Worm (Caenorhabditis elegans) whole organism, mixed stage, embryonic: ENCODE results near the gene ZK355.2.

ENCODE experiments used
- M03D4.4 ChIP-seq: sonication (generic microtip); optimal IDR thresholded peaks from 2 replicates; lab custom pipeline; 2017; ENCODE audit warnings: mild to moderate bottlenecking, missing genetic modification characterization, missing compliant biosample characterization
- bed-3 ChIP-seq: fragments of 200-800 bp; sonication (Bioruptor generic); optimal IDR thresholded peaks from 3 replicates; lab custom pipeline; 2018; ENCODE audit warnings: mild to moderate bottlenecking, missing genetic modification characterization, moderate library complexity, missing compliant biosample characterization
- blmp-1 ChIP-seq: fragments of 150-350 bp; optimal IDR thresholded peaks from 2 replicates; lab custom pipeline; 2014; ENCODE audit warnings: missing biosample characterization, missing genetic modification characterization
- ceh-39 ChIP-seq: fragments of 150-350 bp; optimal IDR thresholded peaks from 2 replicates; lab custom pipeline; 2014; ENCODE audit warnings: missing biosample characterization, missing genetic modification characterization
- ceh-43 ChIP-seq: fragments of 200-800 bp; sonication (Bioruptor generic); optimal IDR thresholded peaks from 2 replicates; lab custom pipeline; 2018; ENCODE audit warnings: mild to moderate bottlenecking, missing genetic modification characterization, moderate library complexity, missing compliant biosample characterization
- ceh-83 ChIP-seq: fragments of 200-800 bp; sonication (Bioruptor generic); optimal IDR thresholded peaks from 2 replicates; lab custom pipeline; 2018; ENCODE audit warnings: mild to moderate bottlenecking, missing genetic modification characterization, missing compliant biosample characterization
- ces-1 ChIP-seq: fragments of 150-350 bp; optimal IDR thresholded peaks from 2 replicates; lab custom pipeline; 2014; ENCODE audit warnings: missing biosample characterization, missing genetic modification reagents, missing genetic modification characterization
- cnd-1 ChIP-seq: fragments of 200-800 bp; sonication (Bioruptor generic); optimal IDR thresholded peaks from 2 replicates; lab custom pipeline; 2018; ENCODE audit warnings: mild to moderate bottlenecking, missing genetic modification characterization, missing compliant biosample characterization
- drap-1 ChIP-seq: fragments of 200-800 bp; sonication (Bioruptor generic); optimal IDR thresholded peaks from 3 replicates; lab custom pipeline; 2018; ENCODE audit warnings: mild to moderate bottlenecking, missing genetic modification characterization, missing compliant biosample characterization
- elt-1 ChIP-seq: sonication (generic microtip); optimal IDR thresholded peaks from 2 replicates; lab custom pipeline; 2017; ENCODE audit warnings: missing genetic modification characterization, mild to moderate bottlenecking, missing compliant biosample characterization, antibody characterized with exemption, moderate library complexity, borderline replicate concordance; ENCODE audit not compliant: insufficient read depth
- elt-3 ChIP-seq: fragments of 150-350 bp; optimal IDR thresholded peaks from 2 replicates; lab custom pipeline; 2014; ENCODE audit warnings: missing biosample characterization, missing genetic modification characterization
- flh-1 ChIP-seq: fragments of 200-800 bp; sonication (Bioruptor generic); optimal IDR thresholded peaks from 2 replicates; lab custom pipeline; 2018; ENCODE audit warnings: mild to moderate bottlenecking, missing genetic modification characterization, moderate library complexity, missing compliant biosample characterization
- ham-2 ChIP-seq: fragments of 200-800 bp; sonication (Bioruptor generic); optimal IDR thresholded peaks from 2 replicates; lab custom pipeline; 2018; ENCODE audit warnings: mild to moderate bottlenecking, missing genetic modification characterization, missing compliant biosample characterization
- hlh-1 ChIP-seq: fragments of 150-350 bp; optimal IDR thresholded peaks from 2 replicates; lab custom pipeline; 2014; ENCODE audit warnings: missing biosample characterization, missing genetic modification reagents, missing genetic modification characterization
- lin-13 ChIP-seq: fragments of 150-350 bp; optimal IDR thresholded peaks from 2 replicates; lab custom pipeline; 2014; ENCODE audit warnings: missing biosample characterization, missing genetic modification characterization
- lin-32 ChIP-seq: fragments of 200-800 bp; sonication (Bioruptor generic); optimal IDR thresholded peaks from 2 replicates; lab custom pipeline; 2018; ENCODE audit warnings: mild to moderate bottlenecking, missing genetic modification characterization, missing compliant biosample characterization
- lsy-2 ChIP-seq: fragments of 150-350 bp; optimal IDR thresholded peaks from 2 replicates; lab custom pipeline; 2014; ENCODE audit warnings: missing biosample characterization, missing genetic modification characterization
- mab-5 ChIP-seq: fragments of 150-350 bp; optimal IDR thresholded peaks from 2 replicates; lab custom pipeline; 2014; ENCODE audit warnings: missing biosample characterization, missing genetic modification characterization
- mep-1 ChIP-seq: fragments of 150-350 bp; optimal IDR thresholded peaks from 2 replicates; lab custom pipeline; 2017; ENCODE audit warnings: missing biosample characterization, missing genetic modification reagents, missing genetic modification characterization, inconsistent platforms
- mls-2 ChIP-seq: sonication (generic microtip); optimal IDR thresholded peaks from 2 replicates; lab custom pipeline; 2016; ENCODE audit warnings: mild to moderate bottlenecking, missing genetic modification characterization, moderate library complexity, missing compliant biosample characterization
- nhr-12 ChIP-seq: fragments of 150-350 bp; optimal IDR thresholded peaks from 2 replicates; lab custom pipeline; 2014; ENCODE audit warnings: missing biosample characterization, missing genetic modification characterization
- nhr-2 ChIP-seq: fragments of 150-350 bp; optimal IDR thresholded peaks from 2 replicates; lab custom pipeline; 2014; ENCODE audit warnings: missing biosample characterization, missing genetic modification characterization
- nhr-237 ChIP-seq: fragments of 150-350 bp; optimal IDR thresholded peaks from 2 replicates; lab custom pipeline; 2014; ENCODE audit warnings: missing biosample characterization, missing genetic modification characterization
- nhr-28 ChIP-seq: fragments of 150-350 bp; optimal IDR thresholded peaks from 2 replicates; lab custom pipeline; 2014; ENCODE audit warnings: missing biosample characterization, missing genetic modification characterization
- nhr-76 ChIP-seq: sonication (generic microtip); optimal IDR thresholded peaks from 2 replicates; lab custom pipeline; 2017; ENCODE audit warnings: missing biosample characterization, missing genetic modification characterization
- pha-4 ChIP-seq: fragments of 150-350 bp; optimal IDR thresholded peaks from 2 replicates; lab custom pipeline; 2018; ENCODE audit warnings: missing biosample characterization, missing genetic modification reagents, missing genetic modification characterization
- sem-2 ChIP-seq: fragments of 200-800 bp; sonication (Bioruptor generic); optimal IDR thresholded peaks from 2 replicates; lab custom pipeline; 2018; ENCODE audit warnings: mild to moderate bottlenecking, missing genetic modification characterization, missing compliant biosample characterization
- snpc-4 ChIP-seq: fragments of 150-350 bp; optimal IDR thresholded peaks from 2 replicates; lab custom pipeline; 2014; ENCODE audit warnings: missing biosample characterization, missing genetic modification characterization
- sptf-1 ChIP-seq: sonication (generic microtip); optimal IDR thresholded peaks from 2 replicates; lab custom pipeline; 2017; ENCODE audit warnings: mild to moderate bottlenecking, missing genetic modification characterization, moderate library complexity, missing compliant biosample characterization
- tbx-8 ChIP-seq: fragments of 200-800 bp; sonication (Bioruptor generic); optimal IDR thresholded peaks from 2 replicates; lab custom pipeline; 2018; ENCODE audit warnings: mild to moderate bottlenecking, missing genetic modification characterization, moderate library complexity, missing compliant biosample characterization
- unc-120 ChIP-seq: sonication (generic microtip); optimal IDR thresholded peaks from 2 replicates; lab custom pipeline; 2017; ENCODE audit warnings: missing genetic modification characterization, missing compliant biosample characterization; ENCODE audit not compliant: poor library complexity, severe bottlenecking
- unc-39 ChIP-seq: fragments of 150-350 bp; optimal IDR thresholded peaks from 2 replicates; lab custom pipeline; 2014; ENCODE audit warnings: missing biosample characterization, missing genetic modification characterization
- unc-62 ChIP-seq: fragments of 150-350 bp; optimal IDR thresholded peaks from 2 replicates; lab custom pipeline; 2014; ENCODE audit warnings: missing biosample characterization, missing genetic modification reagents, missing genetic modification characterization
- zip-8 ChIP-seq: fragments of 150-350 bp; optimal IDR thresholded peaks from 2 replicates; lab custom pipeline; 2014; ENCODE audit warnings: missing biosample characterization, missing genetic modification characterization
- ztf-11 ChIP-seq: fragments of 150-350 bp; optimal IDR thresholded peaks from 2 replicates; lab custom pipeline; 2014; ENCODE audit warnings: missing biosample characterization, missing genetic modification characterization

The ZK355.2 gene

ce11 chrII:2973940-2974402 is 50.3 kb downstream of the ZK355.2 start:
- TF ChIP-seq unc-120 (tag; lab: Kevin White, UChicago) (peak; percentile 50), nhr-28 (no peak), bed-3 (GFP tag; lab: Kevin White, UChicago) (peak; percentile 49), nhr-2 (no peak), ceh-83 (GFP tag; lab: Kevin White, UChicago) (no peak), zip-8 (no peak), M03D4.4 (peak; percentile 56), lin-13 (tag; lab: Kevin White, UChicago) (no peak), lin-32 (GFP tag; lab: Kevin White, UChicago) (no peak), mep-1 (peak; percentile 60), unc-39 (tag; lab: Kevin White, UChicago) (no peak), hlh-1 (tag; lab: Kevin White, UChicago) (peak; percentile 26), flh-1 (GFP tag; lab: Kevin White, UChicago) (peak; percentile 15), unc-62 (peak; percentile 51), elt-3 (tag; lab: Kevin White, UChicago) (peak; percentile 74), cnd-1 (tag; lab: Kevin White, UChicago) (no peak), ztf-11 (tag; lab: Kevin White, UChicago) (peak; percentile 54), lsy-2 (tag; lab: Kevin White, UChicago) (peak; percentile 43), sem-2 (GFP tag; lab: Kevin White, UChicago) (no peak), ceh-43 (GFP tag; lab: Kevin White, UChicago) (no peak), blmp-1 (tag; lab: Kevin White, UChicago) (peak; percentile 48), snpc-4 (tag; lab: Kevin White, UChicago) (no peak), ham-2 (GFP tag; lab: Kevin White, UChicago) (peak; percentile 68), elt-1 (no peak), tbx-8 (GFP tag; lab: Kevin White, UChicago) (no peak), sptf-1 (tag; lab: Kevin White, UChicago) (peak; percentile 69), mls-2 (peak; percentile 62), pha-4 (tag; lab: Kevin White, UChicago) (peak; percentile 82), mab-5 (tag; lab: Kevin White, UChicago) (no peak), drap-1 (no peak), nhr-237 (tag; lab: Kevin White, UChicago) (peak; percentile 82), ces-1 (GFP tag; lab: Kevin White, UChicago) (peak; percentile 83), nhr-76 (tag; lab: Kevin White, UChicago) (no peak), nhr-12 (tag; lab: Kevin White, UChicago) (no peak), ceh-39 (tag; lab: Kevin White, UChicago) (no peak)

DNA sequence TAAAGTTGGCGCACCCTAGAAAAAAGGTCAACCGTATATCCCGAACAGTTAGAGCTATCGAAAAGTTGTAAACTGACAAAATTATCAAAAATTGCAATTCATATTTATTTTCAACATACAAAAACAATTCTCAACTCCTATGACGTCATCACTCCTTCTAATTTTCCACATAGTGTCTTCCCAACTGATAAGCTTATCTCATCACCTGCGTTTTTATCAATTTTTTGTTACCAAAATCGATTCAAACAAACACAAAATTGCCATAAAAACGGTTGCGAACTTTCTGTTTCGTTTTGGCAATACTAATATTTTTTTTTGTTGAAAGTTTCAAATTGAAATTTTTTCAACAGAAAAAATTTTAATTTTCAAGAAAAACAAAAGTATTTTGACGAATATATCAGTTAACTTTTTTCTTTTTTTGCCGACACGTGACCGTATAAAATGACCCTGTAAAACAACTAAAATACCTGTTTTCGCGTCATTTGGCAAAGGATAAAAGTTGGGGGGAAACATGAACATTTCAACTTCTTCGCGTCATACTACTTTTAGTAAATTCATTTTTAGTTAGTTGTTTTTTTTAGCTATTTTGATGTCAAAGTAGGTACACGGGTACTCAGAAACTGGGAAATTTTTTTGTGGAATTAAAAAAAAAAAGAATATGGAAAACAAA is 52.0 kb downstream of the ZK355.2 start:
- no peak for TF ChIP-seq mab-5 (tag; lab: Kevin White, UChicago)
- peak; percentile 87 for TF ChIP-seq zip-8
- no peak for TF ChIP-seq elt-1
